Worm (Caenorhabditis elegans): Measurements from ENCODE around the gene F10C2.5.

ce11 chrV:12025683-12026082 lies 19.5 kb upstream of the F10C2.5 start:
- no peak for TF ChIP-seq lin-39 (tag; optimal IDR thresholded peaks at IDR 0.05)
- no peak for TF ChIP-seq R02D3.7 (tag; optimal IDR thresholded peaks at IDR 0.05)
- TF ChIP-seq sma-9 (GFP tag; optimal IDR thresholded peaks at IDR 0.05) = peak; percentile 42
- no peak for TF ChIP-seq sma-9 (tag; optimal IDR thresholded peaks at IDR 0.05)
- no peak for TF ChIP-seq nhr-237 (tag; optimal IDR thresholded peaks at IDR 0.05)
- no peak for TF ChIP-seq elt-3 (tag; optimal IDR thresholded peaks at IDR 0.05)
- no peak for TF ChIP-seq nhr-12 (tag; optimal IDR thresholded peaks at IDR 0.05)
- TF ChIP-seq ceh-82 (tag; optimal IDR thresholded peaks at IDR 0.05) = no peak
- no peak for TF ChIP-seq Y55F3AM.14 (GFP tag; optimal IDR thresholded peaks at IDR 0.05)

Measured in whole organism, L2 larva.